Worm (Caenorhabditis elegans): ENCODE results near the gene B0457.6.

DNA sequence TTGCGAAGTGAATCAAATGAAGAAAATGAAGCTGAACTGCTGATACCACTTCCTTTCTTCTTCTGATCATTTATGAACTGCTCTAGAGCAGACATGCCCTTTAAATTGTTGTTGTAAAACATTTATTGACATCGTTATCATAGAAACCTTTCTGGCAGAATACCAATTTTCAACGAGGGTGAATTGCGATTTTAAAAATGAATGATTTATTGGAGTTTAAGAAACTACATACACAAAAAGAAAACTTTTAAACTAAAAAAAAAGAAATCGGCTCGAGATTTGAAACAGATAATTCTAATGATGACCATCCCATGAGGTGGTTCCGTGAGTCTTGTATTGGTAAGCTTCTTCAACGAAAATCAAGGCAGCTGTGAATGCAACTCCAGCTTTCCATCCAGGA is 41.8 kb downstream of the B0457.6 start, which contains the start of gene sftd-3:
- TF ChIP-seq elt-1 (tag; optimal IDR thresholded peaks at IDR 0.05; ENCODE audit: borderline replicate concordance, insufficient read depth) (no peak), hlh-1 (tag; optimal IDR thresholded peaks at IDR 0.05) (no peak), ztf-11 (tag; optimal IDR thresholded peaks at IDR 0.05) (no peak), unc-62 (GFP tag; optimal IDR thresholded peaks at IDR 0.05) (no peak), unc-39 (tag; optimal IDR thresholded peaks at IDR 0.05) (no peak), ces-1 (GFP tag; optimal IDR thresholded peaks at IDR 0.05) (no peak), nhr-28 (tag; optimal IDR thresholded peaks at IDR 0.05) (no peak)
